Worm (Caenorhabditis elegans) whole organism, midembryonic: Measurements from ENCODE around the gene Y17G9B.8.

Experiments
- T22C8.4 ChIP-seq: fragments of 200-800 bp; sonication (Bioruptor generic); IDR thresholded peaks from 2 replicates; pipeline ENCODE4 v1.3.6; 2022; ENCODE audit warnings: missing genetic modification characterization, missing compliant biosample characterization
- cog-1 ChIP-seq: sonication (generic microtip); optimal IDR thresholded peaks from 2 replicates; lab custom pipeline; 2016; ENCODE audit warnings: missing genetic modification characterization, missing compliant biosample characterization
- flt-1 ChIP-seq: fragments of 200-800 bp; sonication (Bioruptor generic); IDR thresholded peaks from 2 replicates; pipeline ENCODE4 v1.3.6; 2022; ENCODE audit warnings: missing genetic modification characterization, missing compliant biosample characterization
- klf-2 ChIP-seq: fragments of 200-800 bp; sonication (Bioruptor generic); conservative IDR thresholded peaks from 2 replicates; pipeline ENCODE4 v1.3.6; 2022; ENCODE audit warnings: missing genetic modification reagents, missing genetic modification characterization, missing compliant biosample characterization
- med-1 ChIP-seq: sonication (generic microtip); optimal IDR thresholded peaks from 2 replicates; lab custom pipeline; 2017; ENCODE audit warnings: missing genetic modification characterization, mild to moderate bottlenecking, missing compliant biosample characterization, antibody characterized with exemption, missing genetic modification reagents; ENCODE audit not compliant: insufficient read depth
- ref-1 ChIP-seq: fragments of 200-800 bp; sonication (Bioruptor generic); conservative IDR thresholded peaks from 2 replicates; pipeline ENCODE4 v1.3.6; 2022; ENCODE audit warnings: missing genetic modification reagents, missing genetic modification characterization, missing compliant biosample characterization
- tab-1 ChIP-seq: fragments of 200-800 bp; sonication (Bioruptor generic); IDR thresholded peaks from 2 replicates; pipeline ENCODE4 v1.3.6; 2022; ENCODE audit warnings: missing genetic modification characterization, missing compliant biosample characterization
- ztf-23 ChIP-seq: fragments of 200-800 bp; sonication (Bioruptor generic); IDR thresholded peaks from 2 replicates; pipeline ENCODE4 v1.3.6; 2022; ENCODE audit warnings: missing genetic modification reagents, missing genetic modification characterization, missing compliant biosample characterization
- ztf-29 ChIP-seq: fragments of 200-800 bp; sonication (Bioruptor generic); IDR thresholded peaks from 2 replicates; pipeline ENCODE4 v1.3.6; 2022; ENCODE audit warnings: missing genetic modification reagents, missing genetic modification characterization, missing compliant biosample characterization

DNA sequence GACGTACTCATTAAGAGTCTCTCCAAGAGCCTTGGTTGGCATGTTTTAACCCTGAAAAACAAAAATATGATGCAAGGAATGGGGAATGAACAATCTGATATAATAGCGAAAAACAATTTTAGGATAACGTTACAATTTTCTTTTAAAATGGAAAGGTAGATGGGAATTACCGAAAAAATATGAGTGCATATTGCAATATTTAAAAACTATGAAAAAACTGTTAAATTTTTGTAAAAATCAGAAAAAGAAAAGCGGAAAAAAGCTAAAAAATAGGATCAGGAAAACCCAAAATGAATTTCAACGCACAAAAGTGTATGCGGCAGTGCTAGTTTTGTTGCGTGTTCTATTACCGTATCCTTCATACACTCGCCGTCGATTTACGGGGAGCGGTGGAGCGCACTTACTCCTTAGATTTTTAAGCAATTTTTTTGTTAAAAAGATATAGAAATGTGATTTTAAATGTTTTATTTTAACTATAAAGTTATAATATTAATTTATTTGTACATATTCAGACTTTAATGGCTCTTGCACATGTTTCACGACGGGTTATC lies 8.8 kb downstream of the Y17G9B.8 start, which contains the start of the genes rpl-20 and Y17G9B.5:
- TF ChIP-seq ref-1 (GFP tag; lab: Robert Waterston, UW) (0 out of 2 replicates have a peak, but pooled peaks have one; percentile 31), flt-1 (GFP tag; lab: Robert Waterston, UW) (peak; percentile 94), ztf-23 (GFP tag; lab: Robert Waterston, UW) (peak; percentile 95), tab-1 (GFP tag; lab: Robert Waterston, UW) (peak; percentile 58; the same call in 1 of the 2 replicates), ztf-29 (GFP tag; lab: Robert Waterston, UW) (peak; percentile 85), med-1 (GFP tag; lab: Kevin White, UChicago) (peak; percentile 36), cog-1 (peak; percentile 99), T22C8.4 (GFP tag; lab: Robert Waterston, UW) (peak; percentile 75), klf-2 (GFP tag; lab: Robert Waterston, UW) (peak; percentile 41; the same call in 1 of the 2 replicates)
